Fruit fly (Drosophila melanogaster) whole organism, wandering third instar larva: ENCODE measurements around the gene CG8461.

Source experiments
- Hnf4 ChIP-seq: fragments of 200-800 bp; sonication (Bioruptor generic); optimal IDR thresholded peaks from 2 replicates; lab custom pipeline; 2016; ENCODE audit warnings: missing biosample characterization, mild to moderate bottlenecking, missing genetic modification characterization
- Jra ChIP-seq: sonication (Bioruptor generic); optimal IDR thresholded peaks from 2 replicates; lab custom pipeline; 2016; ENCODE audit warnings: missing biosample characterization, missing genetic modification characterization
- OdsH ChIP-seq: fragments of 200-800 bp; sonication (Bioruptor generic); optimal IDR thresholded peaks from 2 replicates; lab custom pipeline; 2016; ENCODE audit warnings: missing biosample characterization, mild to moderate bottlenecking, missing genetic modification characterization
- Rel ChIP-seq, 2 experiments: fragments of 200-800 bp; sonication (Bioruptor generic) in 1 of 2; optimal IDR thresholded peaks; 2 replicates in 1 of 2; 3 replicates in 1 of 2; lab custom pipeline; 2016 to 2019; ENCODE audit warnings: mild to moderate bottlenecking in 2 of 2, missing biosample characterization in 2 of 2, missing genetic modification characterization in 2 of 2, moderate library complexity in 1 of 2
- Vsx2 ChIP-seq: fragments of 200-300, 225-300 bp; sonication (Bioruptor generic); optimal IDR thresholded peaks from 2 replicates; lab custom pipeline; 2018; ENCODE audit warnings: missing biosample characterization, missing genetic modification characterization; ENCODE audit not compliant: partially characterized antibody
- dl ChIP-seq, 2 experiments: fragments of 175-275, 200-275 bp in 1 of 2; fragments of 200-275 bp in 1 of 2; sonication (Bioruptor generic); optimal IDR thresholded peaks; lab custom pipeline; 2018; ENCODE audit warnings: mild to moderate bottlenecking in 2 of 2, missing biosample characterization in 2 of 2, missing genetic modification characterization in 2 of 2, moderate library complexity in 2 of 2; ENCODE audit not compliant: partially characterized antibody in 2 of 2, insufficient read depth in 1 of 2
- lola ChIP-seq: fragments of >200 bp; optimal IDR thresholded peaks from 2 replicates; lab custom pipeline; 2017; ENCODE audit warnings: missing biosample characterization, missing genetic modification characterization
- psq ChIP-seq: fragments of 200-800 bp; sonication (Bioruptor generic); optimal IDR thresholded peaks from 3 replicates; lab custom pipeline; 2017; ENCODE audit warnings: missing biosample characterization, mild to moderate bottlenecking, missing genetic modification characterization, moderate library complexity

DNA sequence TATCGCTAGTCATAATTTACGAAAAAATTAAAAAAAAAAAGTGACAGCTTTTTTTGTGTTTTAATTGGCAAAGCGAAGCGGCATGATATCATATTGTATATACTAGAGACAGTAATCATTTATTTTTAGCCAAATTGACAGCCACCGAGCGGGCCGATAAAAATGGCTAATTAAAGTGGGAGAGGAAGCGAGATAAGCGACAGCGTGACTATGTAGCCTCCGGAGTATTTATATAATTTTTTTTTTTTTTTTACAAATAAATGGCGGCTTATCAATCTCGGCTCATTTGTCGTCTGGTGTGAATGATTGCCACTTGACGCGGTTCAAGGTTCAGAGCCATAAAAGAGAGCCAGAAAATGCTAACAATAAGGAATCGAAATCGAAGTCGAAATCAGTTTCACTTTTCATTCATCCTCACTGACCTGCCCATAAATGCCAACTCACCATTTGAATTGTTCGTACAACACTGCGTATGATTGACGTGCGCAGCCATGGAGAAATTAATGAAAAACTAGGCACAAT is 50.5 kb downstream of the CG8461 start:
- TF ChIP-seq psq (no peak), Jra (no peak), OdsH (GFP tag; lab: Kevin White, UChicago) (no peak), Hnf4 (GFP tag; lab: Kevin White, UChicago) (no peak), Vsx2 (GFP tag; lab: Kevin White, UChicago) (peak; percentile 62), lola (GFP tag; lab: Kevin White, UChicago) (no peak), Rel (GFP tag; optimal IDR thresholded peaks at IDR 0.05; lab: Kevin White, UChicago) (no peak), Rel (tag; optimal IDR thresholded peaks at IDR 0.05; lab: Kevin White, UChicago) (no peak), dl (GFP tag; optimal IDR thresholded peaks at IDR 0.05; lab: Kevin White, UChicago; ENCODE audit: insufficient read depth in 1 of 2, partially characterized antibody in 2 of 2) (no peak)
